Fruit fly (Drosophila melanogaster): ENCODE data around the gene CG2685.

- TF ChIP-seq pan (optimal IDR thresholded peaks at IDR 0.05) (no peak), EcR (GFP tag; optimal IDR thresholded peaks at IDR 0.05) (no peak), Dll (optimal IDR thresholded peaks at IDR 0.05) (no peak)
Observed at dm6 chrX:2761198-2761597, 47.4 kb upstream of the CG2685 start.

Measured in whole organism.